Worm (Caenorhabditis elegans) whole organism, dauer: ENCODE data around the gene C45G9.11.

Experiments used
- unc-62 ChIP-seq: sonication (generic microtip); optimal IDR thresholded peaks from 2 replicates; lab custom pipeline; 2017; ENCODE audit warnings: missing biosample characterization, missing genetic modification reagents, missing genetic modification characterization

The C45G9.11 gene

DNA sequence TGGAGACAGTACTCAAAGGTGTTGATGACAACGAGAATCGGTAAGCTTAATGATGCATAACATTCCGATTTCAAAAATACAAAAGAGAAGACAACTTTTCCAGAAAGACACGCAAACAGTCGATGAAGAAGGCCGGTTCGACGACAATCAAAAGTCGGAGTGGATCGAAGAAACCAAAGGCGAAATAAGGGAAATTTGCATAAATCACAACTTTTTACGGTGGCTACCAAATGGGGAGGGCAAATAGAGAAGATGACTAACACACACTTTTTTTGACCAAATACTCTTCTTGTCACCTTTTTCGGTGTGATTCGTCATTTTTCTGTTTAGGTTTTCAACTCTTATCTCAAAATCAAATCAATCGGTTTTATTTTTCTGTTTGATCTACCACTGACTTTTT lies 32.4 kb downstream of the C45G9.11 start, which contains the start of gene C45G9.6:
C45G9.6 (plus strand) TSS at position 301 of the 400 bp plus-strand sequence.
- no peak for TF ChIP-seq unc-62

DNA sequence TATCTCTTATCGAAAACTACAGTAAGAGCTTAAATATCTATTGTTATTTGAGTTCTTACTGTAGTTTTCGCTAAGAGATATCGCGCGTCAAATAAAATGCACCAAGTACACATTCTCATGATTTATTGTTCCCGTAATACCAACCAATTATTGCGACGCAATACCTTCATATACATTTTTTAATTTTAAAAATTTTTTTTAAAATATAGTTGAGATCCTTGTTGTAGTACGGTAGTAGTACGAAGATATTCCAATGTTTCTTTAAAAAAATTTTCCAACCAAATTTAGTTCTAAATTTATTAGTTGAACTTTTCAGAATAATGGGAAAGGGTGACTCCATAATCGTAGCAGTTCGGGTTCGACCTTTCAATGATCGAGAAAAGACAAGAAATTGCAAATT lies 37.9 kb downstream of the C45G9.11 start, which contains the start of gene klp-6:
klp-6 (plus strand) TSS at position 301 of the 400 bp plus-strand sequence.
- TF ChIP-seq unc-62 = no peak

- TF ChIP-seq unc-62 = no peak
These were observed 41.3 kb downstream of the C45G9.11 start for ce11 chrIII:5027219-5027618.

DNA sequence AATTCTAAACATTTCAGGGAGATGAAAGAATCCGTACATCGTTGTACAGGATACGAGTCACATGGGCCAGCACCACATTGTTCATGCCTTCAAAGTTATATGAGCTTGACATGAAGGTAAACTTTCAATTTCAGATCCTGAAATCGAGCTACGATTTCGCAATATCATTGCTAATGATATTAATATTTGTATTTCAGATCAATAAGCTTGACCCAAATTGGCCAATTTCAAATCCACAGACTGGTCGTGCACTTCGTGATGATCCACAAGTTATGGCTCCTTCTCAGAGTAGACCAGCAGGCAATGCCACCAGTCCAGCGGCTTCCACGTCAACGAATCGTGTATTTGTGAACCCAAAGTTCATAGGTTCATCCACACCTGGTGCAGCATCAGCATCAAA lies 42.2 kb downstream of the C45G9.11 start:
- TF ChIP-seq unc-62 = no peak

DNA sequence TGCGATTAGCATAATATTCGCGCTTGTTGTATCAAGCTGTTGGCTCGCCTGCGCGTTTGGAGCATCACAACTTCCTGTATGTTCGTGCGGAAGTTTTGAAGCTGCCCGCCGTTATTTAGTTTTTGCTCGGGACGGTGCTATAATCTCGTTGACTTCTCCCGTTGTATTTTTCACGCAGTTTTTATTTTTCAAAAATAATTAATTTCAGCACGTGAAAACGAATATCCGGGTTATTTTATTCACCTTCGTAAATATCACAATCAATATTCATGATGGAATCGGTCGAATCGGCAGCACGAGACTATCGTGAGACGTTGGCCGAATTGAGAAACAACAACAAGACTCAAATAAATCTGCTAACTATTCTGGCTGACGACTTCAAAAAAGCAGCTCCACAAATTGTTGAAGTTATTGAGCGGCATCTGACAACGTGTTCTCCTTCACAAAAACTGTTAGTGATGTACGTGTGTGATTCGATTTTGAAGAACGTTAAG lies 43.3 kb downstream of the C45G9.11 start:
- no peak for TF ChIP-seq unc-62

DNA sequence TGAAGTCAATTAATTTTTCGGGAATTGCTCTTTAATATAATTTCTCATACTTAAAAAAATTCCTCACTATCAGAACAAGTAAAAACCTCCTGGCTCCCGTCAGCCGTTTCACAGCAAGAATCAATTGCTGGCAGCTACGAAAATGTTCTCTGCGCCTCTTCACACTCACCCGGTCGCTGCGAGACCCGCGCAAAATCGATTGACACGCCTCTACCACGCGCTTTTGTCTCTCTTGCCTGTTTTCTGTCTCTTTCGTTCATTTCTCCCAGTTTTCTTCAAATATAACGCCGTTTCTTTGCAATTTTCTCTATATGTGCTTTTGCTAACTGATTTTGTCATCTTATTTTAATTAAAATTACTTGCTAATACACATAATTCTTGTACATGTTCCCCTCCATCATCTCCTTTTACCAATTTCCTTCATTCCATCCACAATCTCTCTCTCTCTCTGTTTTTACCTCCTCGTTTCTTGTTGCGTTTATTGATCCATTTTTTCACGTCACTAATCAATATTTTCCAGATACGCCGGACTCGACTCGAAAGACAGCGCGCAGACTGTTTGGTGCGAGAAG lies 44.0 kb downstream of the C45G9.11 start, which contains the start of gene pcf-11:
pcf-11 (plus strand) TSS at position 522 of the 572 bp plus-strand sequence.
- no peak for TF ChIP-seq unc-62

ce11 chrIII:5023642-5024041 lies 44.9 kb downstream of the C45G9.11 start:
- no peak for TF ChIP-seq unc-62

DNA sequence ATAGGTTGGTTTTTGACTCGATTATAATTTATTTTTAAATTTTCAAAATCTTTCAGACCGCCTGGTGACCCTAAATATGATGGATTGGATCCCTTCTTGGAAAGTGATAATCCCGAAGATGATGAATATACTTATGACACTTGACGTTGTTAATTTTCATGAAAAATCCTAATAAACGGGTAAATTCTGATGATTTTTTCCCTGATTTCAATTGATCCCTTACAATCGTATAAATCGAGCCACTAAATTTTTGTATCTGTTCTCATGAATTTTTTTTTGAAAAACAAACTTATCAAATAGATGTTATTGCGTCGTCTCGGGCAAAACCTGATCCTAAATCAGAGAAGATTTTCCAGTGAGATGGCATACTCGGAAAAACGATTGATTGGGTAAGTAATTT lies 45.6 kb downstream of the C45G9.11 start, which contains the start of gene R144.13:
R144.13 (plus strand) TSS at position 301 of the 400 bp plus-strand sequence.
- no peak for TF ChIP-seq unc-62

DNA sequence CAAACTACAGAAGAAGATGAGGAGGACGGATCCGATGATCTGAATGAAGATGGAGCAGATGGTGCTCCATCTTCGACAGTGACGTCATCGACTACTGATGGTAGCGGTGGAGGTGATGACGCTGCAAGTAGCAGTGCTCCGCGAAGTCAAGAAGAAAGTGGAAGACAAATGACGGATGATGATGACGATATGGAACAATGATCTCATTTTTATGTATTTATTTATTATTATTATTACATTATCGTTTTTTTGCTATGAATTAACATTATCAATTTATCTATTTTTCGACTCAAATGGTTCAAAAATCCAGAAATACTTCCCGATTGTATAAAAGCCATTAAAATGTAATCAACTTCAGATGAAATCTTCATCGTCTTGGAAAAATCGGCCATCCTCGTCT lies 46.8 kb downstream of the C45G9.11 start, which contains the start of gene R144.3:
R144.3 (plus strand) TSS at position 301 of the 400 bp plus-strand sequence.
- no peak for TF ChIP-seq unc-62

DNA sequence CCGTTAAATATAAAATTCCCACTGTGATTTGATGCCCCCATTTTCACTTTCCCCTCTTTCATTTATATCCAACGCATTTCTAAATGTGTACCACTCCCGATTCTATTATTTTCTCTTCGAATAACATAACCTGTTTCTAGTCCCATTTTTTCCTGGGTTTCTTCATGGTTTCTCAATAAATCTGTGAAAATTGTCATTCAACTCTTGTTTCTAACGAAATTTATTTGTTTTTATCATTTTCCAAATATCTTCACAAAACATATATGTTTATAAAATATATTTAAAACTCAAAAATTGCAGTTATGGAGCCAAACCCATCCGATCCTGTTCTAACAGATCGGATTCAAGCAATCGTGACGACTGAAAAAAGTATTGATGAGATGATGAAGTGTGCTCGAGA lies 47.6 kb downstream of the C45G9.11 start, which contains the start of gene mdt-11:
mdt-11 (plus strand) TSS at position 301 of the 400 bp plus-strand sequence.
- TF ChIP-seq unc-62 = no peak

- TF ChIP-seq unc-62 = no peak
These were observed 50.3 kb downstream of the C45G9.11 start, which contains the start of gene wip-1 for ce11 chrIII:5018116-5018689. wip-1 (plus strand) TSS chrIII:5018639.

DNA sequence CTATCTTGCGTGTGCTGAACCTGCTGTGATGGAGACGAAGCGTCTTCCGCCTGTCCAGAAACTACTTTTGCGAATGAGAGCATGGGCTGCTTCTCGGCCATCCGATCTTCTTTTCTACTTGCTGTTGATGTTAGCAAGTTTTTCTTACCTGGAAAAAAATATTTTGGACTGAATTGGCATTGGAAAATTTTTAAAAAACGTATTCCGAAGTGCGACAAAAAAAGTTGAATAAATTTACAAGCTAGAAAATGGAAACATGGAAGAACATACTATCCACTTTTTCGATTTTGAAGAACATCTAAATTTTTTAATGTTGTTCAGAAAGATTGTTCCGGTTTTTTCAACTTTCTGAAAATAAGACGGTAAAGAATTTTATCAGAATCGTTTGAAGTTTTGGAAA lies 51.0 kb downstream of the C45G9.11 start, which contains the start of gene larp-1:
larp-1 (minus strand) TSS at position 101 of the 400 bp plus-strand sequence.
- TF ChIP-seq unc-62 = no peak
